Worm (Caenorhabditis elegans): Measurements from ENCODE around the gene pid-1.

DNA sequence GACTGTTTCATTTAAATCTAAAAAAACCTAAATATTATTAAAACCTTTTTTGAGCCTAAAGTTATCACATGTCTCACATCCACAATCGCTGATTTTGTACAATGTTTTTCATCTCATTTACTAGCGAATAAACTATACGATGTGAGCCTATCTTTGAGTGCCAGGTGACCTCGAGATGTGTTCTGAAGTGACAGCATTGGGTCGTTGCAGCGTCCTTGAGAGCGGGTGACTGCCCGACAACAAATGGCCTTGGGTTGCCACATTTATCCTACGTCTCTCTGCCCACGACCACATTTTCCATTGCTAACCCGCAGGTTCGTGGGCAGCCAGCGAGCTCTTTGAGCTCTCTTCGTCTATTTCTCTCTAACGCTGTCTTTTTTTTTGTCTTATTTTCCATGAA lies 23.4 kb downstream of the pid-1 start, which contains the start of gene lir-2:
- TF ChIP-seq aptf-2 (GFP tag; conservative IDR thresholded peaks at IDR 0.05), result no peak
- TF ChIP-seq mel-28 (tag; optimal IDR thresholded peaks at IDR 0.05; ENCODE audit: borderline replicate concordance), result no peak
- TF ChIP-seq snpc-4 (GFP tag; optimal IDR thresholded peaks at IDR 0.05), result no peak
- TF ChIP-seq snpc-4 (tag; optimal IDR thresholded peaks at IDR 0.05), result no peak
- no peak for TF ChIP-seq F57C9.4 (tag; optimal IDR thresholded peaks at IDR 0.05)
- no peak for TF ChIP-seq mcd-1 (GFP tag; IDR thresholded peaks at IDR 0.05)
- no peak for TF ChIP-seq lin-40 (tag; optimal IDR thresholded peaks at IDR 0.05)
- no peak for TF ChIP-seq lir-1 (GFP tag; conservative IDR thresholded peaks at IDR 0.05)
- no peak for TF ChIP-seq hsf-1 (GFP tag; IDR thresholded peaks at IDR 0.05)
- TF ChIP-seq bed-1 (GFP tag; IDR thresholded peaks at IDR 0.05), result no peak

All from whole organism, young adult.